Fruit fly (Drosophila melanogaster) whole organism: ENCODE measurements around the gene yata.

Experiments
- CG8478 ChIP-seq: fragments of >200 bp; optimal IDR thresholded peaks from 2 replicates; lab custom pipeline; 2018; ENCODE audit warnings: inconsistent platforms
- Dll ChIP-seq: fragments of >200 bp; optimal IDR thresholded peaks from 2 replicates; lab custom pipeline; 2017
- pan ChIP-seq: fragments of >200 bp; optimal IDR thresholded peaks from 2 replicates; lab custom pipeline; 2017
- psq ChIP-seq: fragments of >200 bp; optimal IDR thresholded peaks from 2 replicates; lab custom pipeline; 2017
- usp ChIP-seq: fragments of >200 bp; optimal IDR thresholded peaks from 2 replicates; lab custom pipeline; 2017; ENCODE audit warnings: missing biosample characterization, missing genetic modification characterization, mixed read lengths

DNA sequence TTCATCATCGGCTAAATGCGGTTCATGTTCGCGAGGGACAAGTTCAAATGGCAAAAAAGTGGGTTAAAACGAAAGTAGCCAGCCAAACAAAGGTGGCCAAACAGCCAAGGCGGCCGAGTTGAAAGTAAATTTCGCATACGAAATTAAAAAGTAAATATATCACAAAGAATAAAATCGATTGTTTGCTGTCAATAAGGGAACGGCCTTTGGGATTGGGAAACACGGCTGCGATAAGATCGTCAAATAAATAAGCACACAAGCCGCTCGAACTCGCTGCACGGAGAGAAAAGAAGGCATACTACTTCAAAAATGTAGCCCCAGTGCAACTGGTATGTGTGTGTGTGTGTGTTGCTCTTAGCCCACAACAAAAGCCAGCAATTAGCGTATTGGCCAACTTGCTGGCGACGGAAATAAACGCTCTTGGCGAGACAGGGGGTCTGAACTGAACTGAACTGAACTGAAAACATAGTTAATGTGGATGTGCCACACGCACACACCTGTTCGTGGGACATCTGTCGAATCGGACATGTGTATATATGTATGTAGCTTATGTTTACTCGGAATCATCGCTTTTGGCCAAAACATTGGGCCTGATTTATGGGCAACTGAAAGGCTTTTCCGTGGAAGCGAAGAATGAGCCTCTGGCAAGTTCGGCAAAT lies 39.0 kb downstream of the yata start:
- TF ChIP-seq psq = no peak
- TF ChIP-seq usp (GFP tag; lab: Kevin White, UChicago) = no peak
- TF ChIP-seq pan (lab: Kevin White, UChicago) = no peak
- no peak for TF ChIP-seq Dll (lab: Kevin White, UChicago)
- TF ChIP-seq CG8478 (lab: Kevin White, UChicago) = no peak
